Worm (Caenorhabditis elegans) whole organism, early embryonic: ENCODE results near the gene crn-6.

ENCODE experiments used
- ama-1 ChIP-seq: fragments of 150-350 bp; optimal IDR thresholded peaks from 2 replicates; lab custom pipeline; 2014
- ceh-13 ChIP-seq: fragments of 200-800 bp; sonication (Bioruptor generic); optimal IDR thresholded peaks from 2 replicates; lab custom pipeline; 2018; ENCODE audit warnings: mild to moderate bottlenecking, missing genetic modification characterization, missing compliant biosample characterization
- ceh-36 ChIP-seq: sonication (generic microtip); optimal IDR thresholded peaks from 2 replicates; lab custom pipeline; 2016; ENCODE audit warnings: missing genetic modification characterization, inconsistent platforms, missing compliant biosample characterization
- ets-7 ChIP-seq: sonication (generic microtip); optimal IDR thresholded peaks from 2 replicates; lab custom pipeline; 2016; ENCODE audit warnings: missing genotype, missing genetic modification characterization, missing compliant biosample characterization
- hmbx-1 ChIP-seq: sonication (generic microtip); optimal IDR thresholded peaks from 2 replicates; lab custom pipeline; 2016; ENCODE audit warnings: mild to moderate bottlenecking, missing genetic modification characterization, missing compliant biosample characterization
- hmg-4 ChIP-seq: fragments of 200-800 bp; sonication (Bioruptor generic); optimal IDR thresholded peaks from 2 replicates; lab custom pipeline; 2018; ENCODE audit warnings: mild to moderate bottlenecking, missing genetic modification characterization, missing compliant biosample characterization
- hnd-1 ChIP-seq: sonication (generic microtip); optimal IDR thresholded peaks from 2 replicates; lab custom pipeline; 2016; ENCODE audit warnings: missing genetic modification characterization, missing compliant biosample characterization
- pes-1 ChIP-seq: fragments of 200-800 bp; sonication (Bioruptor generic); IDR thresholded peaks from 2 replicates; pipeline ENCODE4 v1.3.6; 2022; ENCODE audit warnings: missing genetic modification reagents, missing genetic modification characterization, missing compliant biosample characterization
- tbx-37 ChIP-seq: fragments of 200-800 bp; sonication (Bioruptor generic); conservative IDR thresholded peaks from 2 replicates; pipeline ENCODE4 v1.3.6; 2022; ENCODE audit warnings: missing genetic modification reagents, missing genetic modification characterization, missing compliant biosample characterization
- tra-4 ChIP-seq: sonication (generic microtip); optimal IDR thresholded peaks from 2 replicates; lab custom pipeline; 2017; ENCODE audit warnings: missing genetic modification characterization, missing compliant biosample characterization

- TF ChIP-seq ama-1 (no peak), hmg-4 (GFP tag; lab: Kevin White, UChicago) (no peak), ceh-13 (GFP tag; lab: Kevin White, UChicago) (no peak), hmbx-1 (no peak), ets-7 (tag; lab: Kevin White, UChicago) (no peak), hnd-1 (tag; lab: Kevin White, UChicago) (no peak), tbx-37 (no peak), tra-4 (tag; lab: Kevin White, UChicago) (no peak), pes-1 (GFP tag; lab: Robert Waterston, UW) (no peak), ceh-36 (tag; lab: Kevin White, UChicago) (no peak)
Measured at ce11 chrIII:9390007-9390406, 22.9 kb downstream of the crn-6 start, which contains the start of gene slc-17.2.
